Fruit fly (Drosophila melanogaster): ENCODE measurements around the gene ninaA.

Gene ninaA

dm6 chr2L:827516-828362, 49.4 kb upstream of the ninaA start (continued):
- no peak for TF ChIP-seq disco-r (GFP tag; optimal IDR thresholded peaks at IDR 0.05)
- TF ChIP-seq CG13296 (GFP tag; optimal IDR thresholded peaks at IDR 0.05): no peak
- no peak for TF ChIP-seq CG31441 (GFP tag; IDR thresholded peaks at IDR 0.05)
- TF ChIP-seq fd102C (GFP tag; optimal IDR thresholded peaks at IDR 0.05): no peak
- TF ChIP-seq sim (GFP tag; IDR thresholded peaks at IDR 0.05): no peak
- TF ChIP-seq Hr3 (GFP tag; optimal IDR thresholded peaks at IDR 0.05): peak; percentile 44
- peak; percentile 33 for TF ChIP-seq CG10209 (GFP tag; optimal IDR thresholded peaks at IDR 0.05)
- no peak for TF ChIP-seq bigmax (GFP tag; optimal IDR thresholded peaks at IDR 0.05)
- TF ChIP-seq CG9609 (GFP tag; optimal IDR thresholded peaks at IDR 0.05): peak; percentile 7
- peak; percentile 50 for TF ChIP-seq Hsf (GFP tag; optimal IDR thresholded peaks at IDR 0.05)
- no peak for TF ChIP-seq Dip2 (GFP tag; IDR thresholded peaks at IDR 0.05)
- TF ChIP-seq dmrt11E (tag; optimal IDR thresholded peaks at IDR 0.05): peak; percentile 55
- peak; percentile 0 for TF ChIP-seq CG2116 (GFP tag; optimal IDR thresholded peaks at IDR 0.05)
- TF ChIP-seq CG32532 (GFP tag; IDR thresholded peaks at IDR 0.05): no peak
- peak; percentile 46 for TF ChIP-seq ewg (GFP tag; optimal IDR thresholded peaks at IDR 0.05)
- peak; percentile 49 for TF ChIP-seq CG10267 (tag; optimal IDR thresholded peaks at IDR 0.05)
- no peak for TF ChIP-seq gcm2 (GFP tag; optimal IDR thresholded peaks at IDR 0.05)
- TF ChIP-seq CG13424 (tag; optimal IDR thresholded peaks at IDR 0.05): peak; percentile 39
- peak in 1 of 2 experiments; percentile 60 for TF ChIP-seq bsh (GFP tag; optimal IDR thresholded peaks at IDR 0.05)
- peak; percentile 65 for TF ChIP-seq gsb-n (tag; optimal IDR thresholded peaks at IDR 0.05)
- TF ChIP-seq CG6689 (GFP tag; IDR thresholded peaks at IDR 0.05): 0 out of 2 replicates have a peak, but pooled peaks have one; percentile 4
- peak; percentile 57 for TF ChIP-seq CG3407 (GFP tag; optimal IDR thresholded peaks at IDR 0.05)
- no peak for TF ChIP-seq crc (GFP tag; optimal IDR thresholded peaks at IDR 0.05)
- peak; percentile 66 for TF ChIP-seq CG2875 (GFP tag; optimal IDR thresholded peaks at IDR 0.05)
- no peak for TF ChIP-seq E2f2 (GFP tag; IDR thresholded peaks at IDR 0.05)
- peak; percentile 49 for TF ChIP-seq Chrac-16 (GFP tag; optimal IDR thresholded peaks at IDR 0.05)
- no peak for TF ChIP-seq CG7745 (tag; optimal IDR thresholded peaks at IDR 0.05)
- peak; percentile 16 for TF ChIP-seq CG17802 (tag; optimal IDR thresholded peaks at IDR 0.05)
- peak; percentile 56; the same call in 2 of the 3 replicates for TF ChIP-seq CG17361 (GFP tag; IDR thresholded peaks at IDR 0.05)
- no peak for TF ChIP-seq YL-1 (GFP tag; optimal IDR thresholded peaks at IDR 0.05)
- TF ChIP-seq gt (GFP tag; IDR thresholded peaks at IDR 0.05): no peak
- TF ChIP-seq Mes4 (GFP tag; optimal IDR thresholded peaks at IDR 0.05): peak; percentile 18
- peak; percentile 33 for TF ChIP-seq CG8089 (GFP tag; optimal IDR thresholded peaks at IDR 0.05)
- TF ChIP-seq CG12299 (tag; optimal IDR thresholded peaks at IDR 0.05): peak; percentile 26
- peak; percentile 36 for TF ChIP-seq Lhr (GFP tag; optimal IDR thresholded peaks at IDR 0.05)
- no peak for TF ChIP-seq wor (GFP tag; IDR thresholded peaks at IDR 0.05)
- TF ChIP-seq CG14710 (tag; optimal IDR thresholded peaks at IDR 0.05): peak; percentile 39
- peak; percentile 90 for TF ChIP-seq Sox102F (GFP tag; optimal IDR thresholded peaks at IDR 0.05)
- TF ChIP-seq pfk (GFP tag; optimal IDR thresholded peaks at IDR 0.05): no peak
- TF ChIP-seq Pdp1 (GFP tag; optimal IDR thresholded peaks at IDR 0.05): peak in 1 of 2 experiments; percentile 87
- TF ChIP-seq CG30020 (tag; optimal IDR thresholded peaks at IDR 0.05): no peak
- peak; percentile 48 for TF ChIP-seq CG17385 (GFP tag; optimal IDR thresholded peaks at IDR 0.05)
- no peak for TF ChIP-seq CG3847 (GFP tag; IDR thresholded peaks at IDR 0.05)
- TF ChIP-seq CG15601 (tag; optimal IDR thresholded peaks at IDR 0.05): peak; percentile 27
- peak in 1 of 2 experiments; percentile 68 for TF ChIP-seq Hr78 (GFP tag; optimal IDR thresholded peaks at IDR 0.05)
- no peak for TF ChIP-seq eve (GFP tag; optimal IDR thresholded peaks at IDR 0.05)
- TF ChIP-seq Ptx1 (GFP tag; IDR thresholded peaks at IDR 0.05): no peak
- TF ChIP-seq HmgZ (tag; optimal IDR thresholded peaks at IDR 0.05): no peak

Measured in whole organism, embryonic.